Worm (Caenorhabditis elegans) whole organism, late embryonic: ENCODE data around the gene daf-14.

Experiments
- K02D7.2 ChIP-seq: sonication (generic microtip); optimal IDR thresholded peaks from 2 replicates; lab custom pipeline; 2017; ENCODE audit warnings: mild to moderate bottlenecking, missing genetic modification characterization, missing compliant biosample characterization
- T23F11.4 ChIP-seq: fragments of 200-800 bp; sonication (Bioruptor generic); optimal IDR thresholded peaks from 2 replicates; lab custom pipeline; 2018; ENCODE audit warnings: mild to moderate bottlenecking, missing genetic modification characterization, missing compliant biosample characterization
- Y22D7AL.16 ChIP-seq: sonication (generic microtip); optimal IDR thresholded peaks from 2 replicates; lab custom pipeline; 2016; ENCODE audit warnings: missing genetic modification characterization, missing compliant biosample characterization
- ahr-1 ChIP-seq: sonication (generic microtip); optimal IDR thresholded peaks from 2 replicates; lab custom pipeline; 2016; ENCODE audit warnings: missing genetic modification characterization, missing compliant biosample characterization
- ceh-14 ChIP-seq: sonication (generic microtip); optimal IDR thresholded peaks from 2 replicates; lab custom pipeline; 2016; ENCODE audit warnings: missing genotype, missing genetic modification characterization, missing compliant biosample characterization
- ceh-18 ChIP-seq: sonication (generic microtip); optimal IDR thresholded peaks from 2 replicates; lab custom pipeline; 2016; ENCODE audit warnings: missing genetic modification characterization, missing compliant biosample characterization
- ceh-19 ChIP-seq: fragments of 200-800 bp; sonication (Bioruptor generic); optimal IDR thresholded peaks from 2 replicates; lab custom pipeline; 2018; ENCODE audit warnings: mild to moderate bottlenecking, missing genetic modification characterization, missing compliant biosample characterization
- ceh-2 ChIP-seq: sonication (generic microtip); optimal IDR thresholded peaks from 2 replicates; lab custom pipeline; 2016; ENCODE audit warnings: missing genotype, missing genetic modification characterization, missing compliant biosample characterization
- ceh-22 ChIP-seq: sonication (generic microtip); optimal IDR thresholded peaks from 2 replicates; lab custom pipeline; 2017; ENCODE audit warnings: missing biosample characterization, missing genetic modification characterization
- ceh-24 ChIP-seq: sonication (generic microtip); optimal IDR thresholded peaks from 2 replicates; lab custom pipeline; 2016; ENCODE audit warnings: mild to moderate bottlenecking, missing genetic modification characterization, missing compliant biosample characterization
- ceh-31 ChIP-seq: sonication (generic microtip); optimal IDR thresholded peaks from 2 replicates; lab custom pipeline; 2016; ENCODE audit warnings: missing genetic modification characterization, missing compliant biosample characterization
- ceh-45 ChIP-seq: fragments of 200-800 bp; sonication (Bioruptor generic); IDR thresholded peaks from 2 replicates; pipeline ENCODE4 v1.3.6; 2022; ENCODE audit warnings: missing genetic modification reagents, missing genetic modification characterization, missing compliant biosample characterization
- ceh-6 ChIP-seq: fragments of 200-800 bp; sonication (Bioruptor generic); optimal IDR thresholded peaks from 2 replicates; lab custom pipeline; 2018; ENCODE audit warnings: mild to moderate bottlenecking, missing genetic modification characterization, missing compliant biosample characterization
- ceh-9 ChIP-seq: sonication (generic microtip); optimal IDR thresholded peaks from 2 replicates; lab custom pipeline; 2016; ENCODE audit warnings: mild to moderate bottlenecking, missing genetic modification characterization, inconsistent platforms, missing compliant biosample characterization
- che-1 ChIP-seq: sonication (generic microtip); optimal IDR thresholded peaks from 2 replicates; lab custom pipeline; 2016; ENCODE audit warnings: mild to moderate bottlenecking, missing genetic modification characterization, missing compliant biosample characterization
- dmd-4 ChIP-seq: sonication (generic microtip); optimal IDR thresholded peaks from 2 replicates; lab custom pipeline; 2016; ENCODE audit warnings: borderline replicate concordance, missing genetic modification characterization, missing compliant biosample characterization
- elt-2 ChIP-seq: sonication (generic microtip); optimal IDR thresholded peaks from 2 replicates; lab custom pipeline; 2016; ENCODE audit warnings: missing genetic modification reagents, missing genetic modification characterization, missing compliant biosample characterization
- elt-4 ChIP-seq: sonication (generic microtip); optimal IDR thresholded peaks from 2 replicates; lab custom pipeline; 2016; ENCODE audit warnings: missing genetic modification characterization, missing compliant biosample characterization
- ets-4 ChIP-seq: sonication (generic microtip); optimal IDR thresholded peaks from 2 replicates; lab custom pipeline; 2016; ENCODE audit warnings: missing genetic modification characterization, missing compliant biosample characterization
- eyg-1 ChIP-seq: sonication (generic microtip); optimal IDR thresholded peaks from 2 replicates; lab custom pipeline; 2016; ENCODE audit warnings: missing genotype, missing genetic modification characterization, missing compliant biosample characterization
- hlh-13 ChIP-seq: fragments of 200-800 bp; sonication (Bioruptor generic); optimal IDR thresholded peaks from 2 replicates; lab custom pipeline; 2018; ENCODE audit warnings: mild to moderate bottlenecking, missing genetic modification characterization, missing compliant biosample characterization
- hlh-30 ChIP-seq: sonication (generic microtip); optimal IDR thresholded peaks from 2 replicates; lab custom pipeline; 2017; ENCODE audit warnings: antibody characterized with exemption, missing genetic modification characterization, missing compliant biosample characterization; ENCODE audit not compliant: insufficient read depth
- hlh-6 ChIP-seq: sonication (generic microtip); optimal IDR thresholded peaks from 2 replicates; lab custom pipeline; 2016; ENCODE audit warnings: missing genotype, missing genetic modification characterization, missing compliant biosample characterization
- hlh-8 ChIP-seq: sonication (generic microtip); optimal IDR thresholded peaks from 2 replicates; lab custom pipeline; 2016; ENCODE audit warnings: missing genotype, missing genetic modification characterization, missing compliant biosample characterization
- lim-6 ChIP-seq: sonication (generic microtip); optimal IDR thresholded peaks from 2 replicates; lab custom pipeline; 2016; ENCODE audit warnings: missing genetic modification characterization, missing compliant biosample characterization
- lin-11 ChIP-seq: fragments of 200-800 bp; sonication (Bioruptor generic); optimal IDR thresholded peaks from 2 replicates; lab custom pipeline; 2018; ENCODE audit warnings: mild to moderate bottlenecking, missing genetic modification characterization, missing compliant biosample characterization
- mec-3 ChIP-seq: sonication (generic microtip); optimal IDR thresholded peaks from 2 replicates; lab custom pipeline; 2016; ENCODE audit warnings: borderline replicate concordance, missing genetic modification characterization, missing compliant biosample characterization
- nfya-1 ChIP-seq: sonication (generic microtip); optimal IDR thresholded peaks from 2 replicates; lab custom pipeline; 2017; ENCODE audit warnings: missing genetic modification characterization, mild to moderate bottlenecking, missing compliant biosample characterization, antibody characterized with exemption, moderate library complexity
- nhr-11 ChIP-seq: fragments of 150-350 bp; optimal IDR thresholded peaks from 2 replicates; lab custom pipeline; 2014; ENCODE audit warnings: missing biosample characterization, missing genetic modification characterization
- nhr-232 ChIP-seq: sonication (generic microtip); optimal IDR thresholded peaks from 2 replicates; lab custom pipeline; 2016; ENCODE audit warnings: missing genetic modification characterization, missing compliant biosample characterization
- npax-4 ChIP-seq: sonication (generic microtip); optimal IDR thresholded peaks from 2 replicates; lab custom pipeline; 2016; ENCODE audit warnings: missing genetic modification characterization, missing compliant biosample characterization
- odd-2 ChIP-seq: sonication (generic microtip); optimal IDR thresholded peaks from 2 replicates; lab custom pipeline; 2017; ENCODE audit warnings: antibody characterized with exemption, mild to moderate bottlenecking, missing genetic modification characterization, missing compliant biosample characterization
- ref-2 ChIP-seq: sonication (generic microtip); optimal IDR thresholded peaks from 2 replicates; lab custom pipeline; 2016; ENCODE audit warnings: missing genetic modification characterization, missing compliant biosample characterization
- rnt-1 ChIP-seq: sonication (generic microtip); optimal IDR thresholded peaks from 2 replicates; lab custom pipeline; 2016; ENCODE audit warnings: missing genetic modification characterization, missing compliant biosample characterization
- sdc-2 ChIP-seq: sonication (generic microtip); optimal IDR thresholded peaks from 2 replicates; lab custom pipeline; 2016; ENCODE audit warnings: missing genotype, missing genetic modification characterization, missing compliant biosample characterization
- syd-9 ChIP-seq: sonication (generic microtip); optimal IDR thresholded peaks from 2 replicates; lab custom pipeline; 2016; ENCODE audit warnings: mild to moderate bottlenecking, missing genetic modification characterization, moderate library complexity, missing compliant biosample characterization
- tbx-2 ChIP-seq: sonication (generic microtip); optimal IDR thresholded peaks from 2 replicates; lab custom pipeline; 2016; ENCODE audit warnings: missing genetic modification characterization, missing compliant biosample characterization
- ttx-3 ChIP-seq: sonication (generic microtip); optimal IDR thresholded peaks from 2 replicates; lab custom pipeline; 2016; ENCODE audit warnings: missing genetic modification reagents, missing genetic modification characterization, missing compliant biosample characterization
- unc-42 ChIP-seq: sonication (generic microtip); optimal IDR thresholded peaks from 2 replicates; lab custom pipeline; 2016; ENCODE audit warnings: missing genotype, missing genetic modification characterization, missing compliant biosample characterization
- unc-86 ChIP-seq: sonication (generic microtip); optimal IDR thresholded peaks from 2 replicates; lab custom pipeline; 2016; ENCODE audit warnings: missing genetic modification characterization, missing compliant biosample characterization
- zip-5 ChIP-seq: sonication (generic microtip); optimal IDR thresholded peaks from 2 replicates; lab custom pipeline; 2016; ENCODE audit warnings: missing genetic modification characterization, missing compliant biosample characterization
- ztf-16 ChIP-seq: sonication (generic microtip); optimal IDR thresholded peaks from 2 replicates; lab custom pipeline; 2017; ENCODE audit warnings: missing genetic modification characterization, missing compliant biosample characterization

The daf-14 gene

DNA sequence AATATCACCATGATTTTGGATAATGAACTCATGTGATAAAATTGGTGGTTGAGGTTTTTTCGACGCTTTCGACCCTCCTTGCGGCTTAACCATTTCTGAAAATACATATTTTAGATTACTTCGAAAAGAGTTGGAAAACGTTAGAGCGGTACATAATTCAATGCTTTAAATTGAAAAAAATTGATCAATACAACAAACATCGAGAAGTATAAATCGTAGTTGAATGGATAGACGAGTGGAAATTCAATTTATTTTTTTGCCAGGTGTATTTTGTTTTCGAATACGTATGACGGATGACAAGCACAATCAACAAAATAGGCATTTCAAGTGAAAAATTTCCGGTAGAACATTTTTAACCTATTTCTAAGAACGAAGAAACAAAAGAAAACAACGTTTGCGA is 29.2 kb upstream of the daf-14 start, which contains the start of gene tram-1:
tram-1 (minus strand) TSS at position 101 of the 400 bp plus-strand sequence.
- TF ChIP-seq ahr-1 (tag; lab: Kevin White, UChicago), result no peak
- TF ChIP-seq lim-6 (tag; lab: Kevin White, UChicago), result no peak
- no peak for TF ChIP-seq hlh-8 (tag; lab: Kevin White, UChicago)
- no peak for TF ChIP-seq dmd-4

ce11 chrIV:10222122-10222589 is 28.3 kb upstream of the daf-14 start, which contains the start of gene C24F3.2:
Gene C24F3.2 (plus strand): TSS chrIV:10222539.
- no peak for TF ChIP-seq ceh-19 (GFP tag; lab: Kevin White, UChicago)
- no peak for TF ChIP-seq ceh-45 (GFP tag; lab: Robert Waterston, UW)
- TF ChIP-seq ttx-3 (tag; lab: Kevin White, UChicago), result no peak
- TF ChIP-seq ceh-31 (tag; lab: Kevin White, UChicago), result peak; percentile 64
- TF ChIP-seq ets-4 (tag; lab: Kevin White, UChicago), result no peak
- TF ChIP-seq ref-2, result peak; percentile 68
- TF ChIP-seq zip-5 (tag; lab: Kevin White, UChicago), result peak; percentile 5
- no peak for TF ChIP-seq ztf-16 (tag; lab: Kevin White, UChicago)
- no peak for TF ChIP-seq eyg-1 (tag; lab: Kevin White, UChicago)
- TF ChIP-seq hlh-6 (tag; lab: Kevin White, UChicago), result no peak
- peak; percentile 26 for TF ChIP-seq ceh-2 (tag; lab: Kevin White, UChicago)
- TF ChIP-seq ceh-6 (GFP tag; lab: Kevin White, UChicago), result no peak
- TF ChIP-seq unc-42 (tag; lab: Kevin White, UChicago), result peak; percentile 75
- peak; percentile 29 for TF ChIP-seq ceh-18 (tag; lab: Kevin White, UChicago)
- TF ChIP-seq tbx-2 (tag; lab: Kevin White, UChicago), result peak; percentile 30
- no peak for TF ChIP-seq odd-2 (tag; lab: Kevin White, UChicago)
- TF ChIP-seq syd-9, result peak; percentile 6
- no peak for TF ChIP-seq ceh-24 (tag; lab: Kevin White, UChicago)
- TF ChIP-seq hlh-30 (tag; lab: Kevin White, UChicago), result no peak
- no peak for TF ChIP-seq K02D7.2 (tag; lab: Kevin White, UChicago)
- TF ChIP-seq T23F11.4, result no peak
- no peak for TF ChIP-seq ceh-9 (tag; lab: Kevin White, UChicago)
- no peak for TF ChIP-seq che-1
- no peak for TF ChIP-seq ceh-22 (tag; lab: Kevin White, UChicago)
- peak; percentile 17 for TF ChIP-seq nfya-1 (tag; lab: Kevin White, UChicago)
- TF ChIP-seq mec-3 (tag; lab: Kevin White, UChicago), result no peak
- no peak for TF ChIP-seq nhr-11
- TF ChIP-seq hlh-8 (tag; lab: Kevin White, UChicago), result no peak
- no peak for TF ChIP-seq sdc-2 (tag; lab: Kevin White, UChicago)
- no peak for TF ChIP-seq Y22D7AL.16
- TF ChIP-seq rnt-1 (tag; lab: Kevin White, UChicago), result peak; percentile 21

DNA sequence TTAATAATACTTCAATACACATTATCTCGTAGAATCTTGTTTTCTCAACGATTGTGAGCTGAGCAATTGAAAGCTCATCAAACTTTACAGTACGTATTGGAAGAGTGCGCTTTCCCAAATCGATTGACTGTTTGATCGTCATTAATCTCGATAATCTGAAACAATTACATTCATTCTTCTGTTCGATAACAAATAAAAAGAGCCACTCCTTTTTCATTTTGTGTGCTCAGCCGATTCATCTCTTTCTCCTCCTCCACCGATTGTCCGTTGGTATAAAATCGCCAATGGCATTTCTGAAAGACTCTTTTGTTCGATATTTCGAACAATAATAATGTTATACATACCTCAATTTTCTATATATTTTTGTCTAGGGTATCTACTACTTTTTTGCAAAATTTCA is 26.7 kb upstream of the daf-14 start, which contains the start of gene nas-12:
nas-12 (plus strand) TSS at position 301 of the 400 bp plus-strand sequence.
- TF ChIP-seq hlh-6 (tag; lab: Kevin White, UChicago), result no peak
- no peak for TF ChIP-seq nhr-11
- no peak for TF ChIP-seq nhr-232 (tag; lab: Kevin White, UChicago)
- no peak for TF ChIP-seq unc-86
- TF ChIP-seq hlh-13, result no peak
- TF ChIP-seq zip-5 (tag; lab: Kevin White, UChicago), result no peak
- no peak for TF ChIP-seq elt-2
- no peak for TF ChIP-seq ceh-45 (GFP tag; lab: Robert Waterston, UW)
- no peak for TF ChIP-seq elt-4
- no peak for TF ChIP-seq ceh-6 (GFP tag; lab: Kevin White, UChicago)
- no peak for TF ChIP-seq sdc-2 (tag; lab: Kevin White, UChicago)
- TF ChIP-seq npax-4, result no peak
- no peak for TF ChIP-seq lin-11 (tag; lab: Kevin White, UChicago)
- no peak for TF ChIP-seq odd-2 (tag; lab: Kevin White, UChicago)
- no peak for TF ChIP-seq ceh-14 (tag; lab: Kevin White, UChicago)
- TF ChIP-seq ahr-1 (tag; lab: Kevin White, UChicago), result no peak
- no peak for TF ChIP-seq nfya-1 (tag; lab: Kevin White, UChicago)
